Fruit fly (Drosophila melanogaster) whole organism, embryonic: ENCODE results near the gene slow.
A peak's percentile ranks its signal among the peaks of the same experiment; 100 is the strongest.

ENCODE experiments used
- ATbp ChIP-seq: fragments of 200-800 bp; sonication (Bioruptor generic); optimal IDR thresholded peaks from 2 replicates; lab custom pipeline; 2017; ENCODE audit warnings: missing biosample characterization, mild to moderate bottlenecking, missing genetic modification characterization, missing genetic modification reagents
- B-H2 ChIP-seq: fragments of 200-800 bp; sonication (Bioruptor generic); optimal IDR thresholded peaks from 2 replicates; lab custom pipeline; 2018; ENCODE audit warnings: missing biosample characterization, mild to moderate bottlenecking, missing genetic modification characterization
- Blimp-1 ChIP-seq: fragments of 200-800 bp; sonication (Bioruptor generic); optimal IDR thresholded peaks from 3 replicates; lab custom pipeline; 2018; ENCODE audit warnings: missing biosample characterization, missing genetic modification characterization, mild to moderate bottlenecking, moderate library complexity, missing genetic modification reagents
- CG10267 ChIP-seq: fragments of 200-800 bp; sonication (Bioruptor generic); optimal IDR thresholded peaks from 2 replicates; lab custom pipeline; 2018; ENCODE audit warnings: missing biosample characterization, mild to moderate bottlenecking, missing genetic modification characterization, moderate library complexity
- CG10979 ChIP-seq: fragments of 200-800 bp; sonication (Bioruptor generic); optimal IDR thresholded peaks from 2 replicates; lab custom pipeline; 2018; ENCODE audit warnings: missing biosample characterization, mild to moderate bottlenecking, missing genetic modification characterization, moderate library complexity
- CG11504 ChIP-seq: fragments of 200-800 bp; sonication (Bioruptor generic); optimal IDR thresholded peaks from 3 replicates; lab custom pipeline; 2019; ENCODE audit warnings: missing biosample characterization, mild to moderate bottlenecking, missing genetic modification characterization, moderate library complexity
- CG12299 ChIP-seq: fragments of 200-800 bp; sonication (Bioruptor generic); optimal IDR thresholded peaks from 2 replicates; lab custom pipeline; 2018; ENCODE audit warnings: missing biosample characterization, mild to moderate bottlenecking, missing genetic modification characterization
- CG14710 ChIP-seq: fragments of 200-800 bp; sonication (Bioruptor generic); optimal IDR thresholded peaks from 3 replicates; lab custom pipeline; 2019; ENCODE audit warnings: missing biosample characterization, mild to moderate bottlenecking, missing genetic modification characterization, moderate library complexity
- CG15073 ChIP-seq: fragments of 200-800 bp; sonication (Bioruptor generic); optimal IDR thresholded peaks from 2 replicates; lab custom pipeline; 2016; ENCODE audit warnings: missing biosample characterization, missing genetic modification characterization
- CG1602 ChIP-seq: fragments of 200-800 bp; sonication (Bioruptor generic); optimal IDR thresholded peaks from 3 replicates; lab custom pipeline; 2016; ENCODE audit warnings: missing biosample characterization, missing genetic modification characterization
- CG16813 ChIP-seq: fragments of 200-800 bp; sonication (Bioruptor generic); IDR thresholded peaks from 3 replicates; pipeline ENCODE4 v1.3.6; 2022; ENCODE audit warnings: missing biosample characterization, missing genetic modification characterization; ENCODE audit not compliant: partially characterized antibody
- CG17361 ChIP-seq: fragments of 200-800 bp; sonication (Bioruptor generic); IDR thresholded peaks from 3 replicates; pipeline ENCODE4 v1.3.6; 2022; ENCODE audit warnings: missing biosample characterization, missing genetic modification characterization
- CG18262 ChIP-seq: fragments of 200-800 bp; optimal IDR thresholded peaks from 3 replicates; lab custom pipeline; 2019; ENCODE audit warnings: missing biosample characterization, mild to moderate bottlenecking, missing genetic modification characterization, moderate library complexity
- CG18476 ChIP-seq: fragments of 200-800 bp; sonication (Bioruptor generic); optimal IDR thresholded peaks from 2 replicates; lab custom pipeline; 2016; ENCODE audit warnings: missing biosample characterization, mild to moderate bottlenecking, missing genetic modification characterization
- CG2712 ChIP-seq: fragments of 200-800 bp; optimal IDR thresholded peaks from 3 replicates; lab custom pipeline; 2019; ENCODE audit warnings: missing biosample characterization, mild to moderate bottlenecking, missing genetic modification characterization, moderate library complexity
- CG31224 ChIP-seq: fragments of 200-800 bp; sonication (Bioruptor generic); IDR thresholded peaks from 2 replicates; pipeline ENCODE4 v1.3.6; 2022; ENCODE audit warnings: missing biosample characterization, missing genetic modification characterization
- CG33213 ChIP-seq: fragments of 200-800 bp; sonication (Bioruptor generic); optimal IDR thresholded peaks from 3 replicates; lab custom pipeline; 2016; ENCODE audit warnings: missing biosample characterization, missing genetic modification characterization
- CG42726 ChIP-seq: fragments of 200-800 bp; sonication (Bioruptor generic); IDR thresholded peaks from 2 replicates; pipeline ENCODE4 v1.3.6; 2022; ENCODE audit warnings: missing biosample characterization, missing genetic modification characterization; ENCODE audit not compliant: partially characterized antibody
- D19A ChIP-seq: fragments of 200-800 bp; optimal IDR thresholded peaks from 3 replicates; lab custom pipeline; 2019; ENCODE audit warnings: missing biosample characterization, mild to moderate bottlenecking, missing genetic modification characterization, moderate library complexity
- Drgx ChIP-seq: fragments of 200-800 bp; sonication (Bioruptor generic); IDR thresholded peaks from 2 replicates; pipeline ENCODE4 v1.3.6; 2022; ENCODE audit warnings: missing biosample characterization, missing genetic modification characterization
- NC2α ChIP-seq: fragments of 200-800 bp; sonication (Bioruptor generic); optimal IDR thresholded peaks from 2 replicates; lab custom pipeline; 2016; ENCODE audit warnings: missing biosample characterization, missing genetic modification characterization
- Xrp1 ChIP-seq: fragments of 200-800 bp; sonication (Bioruptor generic); IDR thresholded peaks from 2 replicates; pipeline ENCODE4 v1.3.6; 2022; ENCODE audit warnings: missing biosample characterization, missing genetic modification characterization
- ara ChIP-seq: fragments of 200-800 bp; sonication (Bioruptor generic); IDR thresholded peaks from 2 replicates; pipeline ENCODE4 v1.3.6; 2022; ENCODE audit warnings: missing biosample characterization, missing genetic modification characterization
- bsh ChIP-seq, 2 experiments: fragments of 200-800 bp; sonication (Bioruptor generic); optimal IDR thresholded peaks; 2 replicates each; lab custom pipeline; 2017 to 2018; ENCODE audit warnings: mild to moderate bottlenecking in 2 of 2, missing biosample characterization in 2 of 2, missing genetic modification characterization in 2 of 2, moderate library complexity in 1 of 2
- croc ChIP-seq: fragments of 200-800 bp; sonication (Bioruptor generic); conservative IDR thresholded peaks from 3 replicates; pipeline ENCODE4 v1.3.6; 2022; ENCODE audit warnings: missing biosample characterization, missing genetic modification characterization
- crol ChIP-seq: fragments of 200-800 bp; sonication (Bioruptor generic); IDR thresholded peaks from 2 replicates; pipeline ENCODE4 v1.3.6; 2022; ENCODE audit warnings: missing biosample characterization, missing genetic modification characterization
- crp ChIP-seq, 2 experiments: fragments of 200-800 bp; sonication (Bioruptor generic); optimal IDR thresholded peaks; 2 replicates in 1 of 2; 3 replicates in 1 of 2; lab custom pipeline; 2017; ENCODE audit warnings: missing biosample characterization in 2 of 2, missing genetic modification characterization in 2 of 2, mild to moderate bottlenecking in 1 of 2, moderate library complexity in 1 of 2
- cwo ChIP-seq: fragments of 200-800 bp; sonication (Bioruptor generic); optimal IDR thresholded peaks from 3 replicates; lab custom pipeline; 2017; ENCODE audit warnings: missing biosample characterization, missing genetic modification characterization, mild to moderate bottlenecking, moderate library complexity, missing genetic modification reagents
- dpn ChIP-seq, 2 experiments: fragments of 200-800 bp; sonication (Bioruptor generic); optimal IDR thresholded peaks; 3 replicates each; lab custom pipeline; 2016; ENCODE audit warnings: missing biosample characterization in 2 of 2, missing genetic modification characterization in 2 of 2
- ewg ChIP-seq: fragments of 200-800 bp; sonication (Bioruptor generic); optimal IDR thresholded peaks from 3 replicates; lab custom pipeline; 2017; ENCODE audit warnings: mild to moderate bottlenecking, missing biosample characterization, missing genetic modification reagents, missing genetic modification characterization
- gem ChIP-seq: fragments of 200-800 bp; sonication (Bioruptor generic); optimal IDR thresholded peaks from 2 replicates; lab custom pipeline; 2019; ENCODE audit warnings: missing biosample characterization, mild to moderate bottlenecking, missing genetic modification characterization, moderate library complexity
- ken ChIP-seq: fragments of 200-800 bp; sonication (Bioruptor generic); IDR thresholded peaks from 3 replicates; pipeline ENCODE4 v1.3.6; 2022; ENCODE audit warnings: missing biosample characterization, missing genetic modification characterization
- lbe ChIP-seq: fragments of 200-800 bp; sonication (Bioruptor generic); optimal IDR thresholded peaks from 2 replicates; lab custom pipeline; 2016; ENCODE audit warnings: missing biosample characterization, mild to moderate bottlenecking, missing genetic modification characterization
- nom ChIP-seq: fragments of 200-800 bp; sonication (Bioruptor generic); optimal IDR thresholded peaks from 2 replicates; lab custom pipeline; 2017; ENCODE audit warnings: missing biosample characterization, missing genetic modification characterization, mild to moderate bottlenecking, moderate library complexity, missing genetic modification reagents
- phol ChIP-seq: fragments of 200-800 bp; sonication (Bioruptor generic); optimal IDR thresholded peaks from 3 replicates; lab custom pipeline; 2018; ENCODE audit warnings: missing biosample characterization, mild to moderate bottlenecking, missing genetic modification characterization, moderate library complexity
- pros ChIP-seq: fragments of 200-800 bp; sonication (Bioruptor generic); optimal IDR thresholded peaks from 3 replicates; lab custom pipeline; 2019; ENCODE audit warnings: missing biosample characterization, mild to moderate bottlenecking, missing genetic modification characterization, moderate library complexity
- pzg ChIP-seq: fragments of 200-800 bp; sonication (Bioruptor generic); optimal IDR thresholded peaks from 3 replicates; lab custom pipeline; 2018; ENCODE audit warnings: missing biosample characterization, mild to moderate bottlenecking, missing genetic modification characterization, moderate library complexity
- ranshi ChIP-seq: fragments of 200-800 bp; sonication (Bioruptor generic); IDR thresholded peaks from 2 replicates; pipeline ENCODE4 v1.3.6; 2022; ENCODE audit warnings: missing biosample characterization, missing genetic modification characterization
- sens ChIP-seq: fragments of 200-800 bp; sonication (Bioruptor generic); peaks from one replicate; lab custom pipeline; 2016; ENCODE audit warnings: missing biosample characterization, missing genetic modification characterization
- so ChIP-seq: fragments of 200-800 bp; sonication (Bioruptor generic); IDR thresholded peaks from 3 replicates; pipeline ENCODE4 v1.3.6; 2022; ENCODE audit warnings: missing biosample characterization, missing genetic modification characterization
- ssp ChIP-seq: fragments of 200-800 bp; sonication (Bioruptor generic); IDR thresholded peaks from 2 replicates; pipeline ENCODE4 v1.3.6; 2022; ENCODE audit warnings: missing biosample characterization, missing genetic modification characterization
- sug ChIP-seq: fragments of 200-800 bp; optimal IDR thresholded peaks from 2 replicates; lab custom pipeline; 2019; ENCODE audit warnings: missing biosample characterization, mild to moderate bottlenecking, missing genetic modification characterization, moderate library complexity
- tgo ChIP-seq: fragments of 200-800 bp; sonication (Bioruptor generic); IDR thresholded peaks from 3 replicates; pipeline ENCODE4 v1.3.6; 2022; ENCODE audit warnings: missing biosample characterization, missing genetic modification characterization
- ttk ChIP-seq: fragments of 200-800 bp; sonication (Bioruptor generic); IDR thresholded peaks from 2 replicates; pipeline ENCODE4 v2.1.2; 2022; ENCODE audit warnings: missing biosample characterization, missing genetic modification characterization
- unc-4 ChIP-seq: fragments of 200-800 bp; sonication (Bioruptor generic); IDR thresholded peaks from 2 replicates; pipeline ENCODE4 v1.3.6; 2022; ENCODE audit warnings: missing biosample characterization, missing genetic modification characterization; ENCODE audit not compliant: partially characterized antibody
- unpg ChIP-seq: fragments of 200-800 bp; sonication (Bioruptor generic); optimal IDR thresholded peaks from 3 replicates; lab custom pipeline; 2018; ENCODE audit warnings: missing biosample characterization, mild to moderate bottlenecking, missing genetic modification characterization, moderate library complexity
- wor ChIP-seq: fragments of 200-800 bp; sonication (Bioruptor generic); IDR thresholded peaks from 2 replicates; pipeline ENCODE4 v1.3.6; 2022; ENCODE audit warnings: missing biosample characterization, missing genetic modification characterization
- z ChIP-seq: fragments of 200-800 bp; sonication (Bioruptor generic); IDR thresholded peaks from 3 replicates; pipeline ENCODE4 v1.3.6; 2022; ENCODE audit warnings: missing biosample characterization, missing genetic modification characterization

The slow gene

DNA sequence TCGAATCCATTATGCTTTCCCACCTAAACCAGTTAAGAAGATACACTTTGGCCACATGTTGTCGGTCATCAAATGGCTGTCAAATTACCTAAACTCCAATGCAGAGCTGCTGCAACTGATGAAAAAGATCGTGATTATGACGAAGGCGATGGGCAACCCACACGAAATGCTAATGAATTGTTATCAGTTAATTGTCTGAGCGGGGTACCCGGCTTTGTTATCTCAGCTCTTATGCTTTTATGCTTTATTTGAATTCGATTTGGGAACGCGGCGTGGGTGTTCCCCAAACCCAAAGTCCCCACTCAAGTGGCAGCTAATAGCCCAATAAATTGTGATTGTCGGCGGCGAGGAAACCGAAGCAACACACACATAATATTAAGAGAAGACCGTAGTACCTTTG, 1.7 kb upstream of the slow start (continued):
- TF ChIP-seq crp (GFP tag; optimal IDR thresholded peaks at IDR 0.05; lab: Kevin White, UChicago) (no peak), ttk (GFP tag; lab: Robert Waterston, UW) (no peak), lbe (GFP tag; lab: Kevin White, UChicago) (no peak), CG33213 (GFP tag; lab: Kevin White, UChicago) (no peak), CG16813 (GFP tag; lab: Robert Waterston, UW) (no peak), dpn (GFP tag; optimal IDR thresholded peaks at IDR 0.05; lab: Kevin White, UChicago) (no peak), wor (GFP tag; lab: Robert Waterston, UW) (no peak)

DNA sequence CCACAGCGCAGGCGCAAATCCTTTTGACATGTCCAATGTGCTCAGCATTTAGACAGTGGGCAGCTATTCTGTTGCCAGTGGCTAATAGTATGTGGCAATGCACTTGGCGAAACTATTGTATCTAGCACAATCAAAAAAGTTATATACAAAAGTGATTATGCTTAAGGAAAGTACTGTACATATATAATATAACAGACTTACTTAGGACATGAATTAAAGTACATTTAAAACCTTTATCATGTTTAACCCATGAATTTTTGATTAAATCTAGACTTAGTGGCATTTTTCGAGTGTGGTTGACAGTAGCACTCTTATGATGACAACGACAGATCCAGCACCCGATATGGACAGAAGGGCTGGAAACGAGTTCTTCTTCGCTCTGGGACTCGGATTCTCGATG, 1.1 kb upstream of the slow start:
- TF ChIP-seq CG10267 (tag; lab: Kevin White, UChicago) (peak; percentile 5), CG18476 (GFP tag; lab: Kevin White, UChicago) (peak; percentile 4), unpg (no peak), CG11504 (tag; lab: Kevin White, UChicago) (peak; percentile 2), CG17361 (GFP tag; lab: Robert Waterston, UW) (0 out of 3 replicates have a peak, but pooled peaks have one; percentile 22), Xrp1 (GFP tag; lab: Robert Waterston, UW) (peak; percentile 38; the same call in 1 of the 2 replicates), CG2712 (tag; lab: Kevin White, UChicago) (peak; percentile 29), NC2α (no peak), z (GFP tag; lab: Robert Waterston, UW) (no peak), D19A (peak; percentile 18), ken (GFP tag; lab: Robert Waterston, UW) (no peak), CG31224 (GFP tag; lab: Robert Waterston, UW) (no peak), phol (tag; lab: Kevin White, UChicago) (peak; percentile 36), ara (GFP tag; lab: Robert Waterston, UW) (no peak; the same call in 1 of the 2 replicates), CG18262 (tag; lab: Kevin White, UChicago) (peak; percentile 39), sug (tag; lab: Kevin White, UChicago) (no peak), bsh (GFP tag; optimal IDR thresholded peaks at IDR 0.05; lab: Kevin White, UChicago) (peak; percentile 27 to 44), ATbp (GFP tag; lab: Kevin White, UChicago) (no peak), Blimp-1 (GFP tag; lab: Kevin White, UChicago) (peak; percentile 62), sens (GFP tag; lab: Kevin White, UChicago) (peak; percentile 56), croc (GFP tag; lab: Robert Waterston, UW) (0 out of 3 replicates have a peak, but pooled peaks have one; percentile 17), ranshi (GFP tag; lab: Robert Waterston, UW) (0 out of 2 replicates have a peak, but pooled peaks have one; percentile 9), ssp (GFP tag; lab: Robert Waterston, UW) (no peak), so (no peak), tgo (GFP tag; lab: Robert Waterston, UW) (no peak), CG14710 (tag; lab: Kevin White, UChicago) (peak; percentile 19), gem (tag; lab: Kevin White, UChicago) (peak; percentile 35), nom (GFP tag; lab: Kevin White, UChicago) (peak; percentile 67), CG12299 (tag; lab: Kevin White, UChicago) (no peak), lbe (GFP tag; lab: Kevin White, UChicago) (peak; percentile 21), unc-4 (GFP tag; lab: Robert Waterston, UW) (no peak), Drgx (GFP tag; lab: Robert Waterston, UW) (peak; percentile 7; the same call in 1 of the 2 replicates), pros (GFP tag; lab: Kevin White, UChicago) (no peak), pzg (GFP tag; lab: Kevin White, UChicago) (no peak), CG10979 (peak; percentile 47), cwo (GFP tag; lab: Kevin White, UChicago) (no peak), crol (GFP tag; lab: Robert Waterston, UW) (no peak), B-H2 (GFP tag; lab: Kevin White, UChicago) (no peak), CG42726 (no peak), ewg (no peak), CG15073 (no peak), CG1602 (no peak)
